Fruit fly (Drosophila melanogaster): Measurements from ENCODE around the gene Unc-76.

The Unc-76 gene

dm6 chrX:2083678-2084162, 3.3 kb downstream of the Unc-76 start (continued):
- TF ChIP-seq CG14441 (GFP tag; IDR thresholded peaks at IDR 0.05) = peak; percentile 93
- TF ChIP-seq Ravus (GFP tag; IDR thresholded peaks at IDR 0.05) = peak; percentile 37
- TF ChIP-seq CG2116 (GFP tag; optimal IDR thresholded peaks at IDR 0.05) = peak; percentile 57
- TF ChIP-seq her (GFP tag; optimal IDR thresholded peaks at IDR 0.05) = peak; percentile 87
- TF ChIP-seq HHEX (GFP tag; optimal IDR thresholded peaks at IDR 0.05) = peak; percentile 73
- TF ChIP-seq da (GFP tag; optimal IDR thresholded peaks at IDR 0.05) = peak; percentile 67
- peak; percentile 83 for TF ChIP-seq ind (GFP tag; optimal IDR thresholded peaks at IDR 0.05)
- peak; percentile 70 for TF ChIP-seq croc (GFP tag; conservative IDR thresholded peaks at IDR 0.05)
- TF ChIP-seq ATbp (GFP tag; optimal IDR thresholded peaks at IDR 0.05) = peak; percentile 84
- TF ChIP-seq Doc2 (GFP tag; IDR thresholded peaks at IDR 0.05) = 0 out of 2 replicates have a peak, but pooled peaks have one; percentile 39
- TF ChIP-seq ham (GFP tag; IDR thresholded peaks at IDR 0.05) = peak; percentile 46; the same call in 1 of the 2 replicates
- TF ChIP-seq Vsx1 (GFP tag; optimal IDR thresholded peaks at IDR 0.05) = peak; percentile 52
- TF ChIP-seq PHDP (tag; optimal IDR thresholded peaks at IDR 0.05) = peak; percentile 84
- no peak for TF ChIP-seq Elba2 (GFP tag; optimal IDR thresholded peaks at IDR 0.05)
- TF ChIP-seq Gsc (GFP tag; IDR thresholded peaks at IDR 0.05) = peak; percentile 48; the same call in 1 of the 2 replicates
- peak; percentile 64 for TF ChIP-seq cwo (GFP tag; optimal IDR thresholded peaks at IDR 0.05)
- TF ChIP-seq CG10147 (GFP tag; optimal IDR thresholded peaks at IDR 0.05) = peak; percentile 59
- TF ChIP-seq CG6854 (GFP tag; optimal IDR thresholded peaks at IDR 0.05) = peak; percentile 28
- TF ChIP-seq tgo (GFP tag; IDR thresholded peaks at IDR 0.05) = peak; percentile 84
- no peak for TF ChIP-seq Hey (tag; optimal IDR thresholded peaks at IDR 0.05)
- peak; percentile 78 for TF ChIP-seq CG32767 (GFP tag; IDR thresholded peaks at IDR 0.05)
- TF ChIP-seq CG12071 (GFP tag; optimal IDR thresholded peaks at IDR 0.05) = peak; percentile 60
- TF ChIP-seq lbe (GFP tag; optimal IDR thresholded peaks at IDR 0.05) = peak; percentile 85
- TF ChIP-seq ems (GFP tag; optimal IDR thresholded peaks at IDR 0.05) = peak; percentile 74
- peak; percentile 68 for TF ChIP-seq CG4424 (GFP tag; optimal IDR thresholded peaks at IDR 0.05)
- TF ChIP-seq CG17385 (GFP tag; optimal IDR thresholded peaks at IDR 0.05) = peak; percentile 78
- TF ChIP-seq CG2889 (GFP tag; IDR thresholded peaks at IDR 0.05) = peak; percentile 56; the same call in 1 of the 3 replicates
- TF ChIP-seq CG12155 (GFP tag; optimal IDR thresholded peaks at IDR 0.05) = peak; percentile 63
- peak; percentile 80 to 86 for TF ChIP-seq Hr51 (GFP tag; optimal IDR thresholded peaks at IDR 0.05)
- TF ChIP-seq CG32532 (GFP tag; IDR thresholded peaks at IDR 0.05) = peak; percentile 80
- TF ChIP-seq ewg (GFP tag; optimal IDR thresholded peaks at IDR 0.05) = peak; percentile 59
- peak in 1 of 2 experiments; percentile 38 for TF ChIP-seq crp (GFP tag; optimal IDR thresholded peaks at IDR 0.05)
- peak; percentile 76 for TF ChIP-seq CG7357 (GFP tag; IDR thresholded peaks at IDR 0.05)

DNA sequence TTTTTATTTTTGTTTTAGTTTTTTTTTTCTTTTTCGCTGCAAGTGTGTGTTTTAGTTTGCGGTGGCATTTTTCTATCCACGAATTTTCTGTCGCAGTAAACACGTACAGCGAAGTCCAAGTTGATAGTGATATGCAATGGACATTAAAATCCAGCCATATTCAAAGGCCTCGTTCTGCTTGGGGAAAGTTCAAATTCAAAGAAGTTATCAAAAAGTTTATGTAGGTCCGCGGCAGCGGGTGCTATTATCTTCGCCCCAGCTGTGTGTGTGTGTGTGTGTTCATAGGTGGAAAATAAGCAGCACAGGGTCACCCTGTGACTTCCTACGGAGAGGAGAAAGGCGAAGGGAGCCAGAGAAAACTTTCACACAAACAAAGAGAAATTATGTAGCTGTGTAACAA, 7.1 kb downstream of the Unc-76 start:
- TF ChIP-seq Nf-YA (GFP tag; IDR thresholded peaks at IDR 0.05) (no peak), CG6813 (GFP tag; optimal IDR thresholded peaks at IDR 0.05) (no peak), CG5245 (GFP tag; optimal IDR thresholded peaks at IDR 0.05) (no peak), CG31441 (GFP tag; IDR thresholded peaks at IDR 0.05) (peak; percentile 56; the same call in 1 of the 2 replicates), cwo (GFP tag; optimal IDR thresholded peaks at IDR 0.05) (no peak), gt (GFP tag; IDR thresholded peaks at IDR 0.05) (0 out of 2 replicates have a peak, but pooled peaks have one; percentile 16), H2.0 (GFP tag; IDR thresholded peaks at IDR 0.05) (peak; percentile 76), CG14014 (GFP tag; IDR thresholded peaks at IDR 0.05) (peak; percentile 49; the same call in 1 of the 2 replicates), Vsx1 (GFP tag; optimal IDR thresholded peaks at IDR 0.05) (no peak), Sin3A (optimal IDR thresholded peaks at IDR 0.05) (no peak), Bdp1 (GFP tag; optimal IDR thresholded peaks at IDR 0.05) (no peak), MTF-1 (GFP tag; optimal IDR thresholded peaks at IDR 0.05; ENCODE audit: borderline replicate concordance) (no peak), CG1529 (GFP tag; optimal IDR thresholded peaks at IDR 0.05) (peak; percentile 51), unc-4 (GFP tag; IDR thresholded peaks at IDR 0.05; ENCODE audit: partially characterized antibody) (no peak), Dll (GFP tag; IDR thresholded peaks at IDR 0.05; ENCODE audit: partially characterized antibody) (no peak), tio (GFP tag; optimal IDR thresholded peaks at IDR 0.05) (no peak), rib (GFP tag; IDR thresholded peaks at IDR 0.05) (no peak), CG9797 (GFP tag; optimal IDR thresholded peaks at IDR 0.05) (no peak), prd (optimal IDR thresholded peaks at IDR 0.05) (no peak), prd (GFP tag; IDR thresholded peaks at IDR 0.05) (peak; percentile 82), CTCF (GFP tag; optimal IDR thresholded peaks at IDR 0.05) (no peak), pzg (GFP tag; optimal IDR thresholded peaks at IDR 0.05) (no peak)
